Fruit fly (Drosophila melanogaster) Kc167 (cell line): Measurements from ENCODE around the gene CG43137.

Source experiments
- insv ChIP-seq: fragments of >200 bp; optimal IDR thresholded peaks from 3 replicates; lab custom pipeline; 2018; ENCODE audit warnings: missing external identifiers
- psq ChIP-seq: fragments of >200 bp; optimal IDR thresholded peaks from 2 replicates; lab custom pipeline; 2017; ENCODE audit warnings: missing external identifiers
- ttk ChIP-seq: sonication (Bioruptor generic); optimal IDR thresholded peaks from 2 replicates; lab custom pipeline; 2017; ENCODE audit warnings: missing external identifiers

dm6 chrX:5866095-5866494 lies 1.1 kb upstream of the CG43137 start:
- no peak for TF ChIP-seq psq (lab: Kevin White, UChicago)
- no peak for TF ChIP-seq ttk
- no peak for TF ChIP-seq insv
